Fruit fly (Drosophila melanogaster) ovary, adult (tissue): ENCODE measurements around the gene RhoGAP1A.

Experiments used
- CG17801 ChIP-seq: fragments of 200-800 bp; optimal IDR thresholded peaks from 2 replicates; lab custom pipeline; 2019; ENCODE audit warnings: missing biosample characterization, mild to moderate bottlenecking, missing genetic modification characterization, moderate library complexity; ENCODE audit not compliant: partially characterized antibody

Gene RhoGAP1A

DNA sequence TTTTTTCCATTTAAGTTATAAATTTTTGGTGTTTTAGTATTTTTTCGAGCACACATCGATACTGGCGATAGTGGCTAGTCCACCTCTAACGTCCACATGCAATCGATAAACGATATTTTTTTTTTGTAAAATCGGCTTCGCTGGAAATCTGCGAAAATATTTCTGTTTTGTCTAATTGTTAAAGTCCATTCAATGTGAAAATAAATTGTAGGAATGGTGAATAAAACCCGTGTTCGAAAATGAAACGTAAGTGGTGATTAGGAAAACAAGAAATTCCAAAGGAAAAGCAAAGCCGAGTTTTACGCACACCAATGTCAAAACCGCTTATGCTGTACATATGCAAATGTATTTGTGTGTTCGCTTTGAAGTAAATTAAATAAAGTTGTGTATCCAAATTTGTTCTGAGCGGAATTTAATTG, at the start of gene RhoGAP1A:
Gene RhoGAP1A (plus strand): TSS at position 100 of the 419 bp plus-strand sequence.
- no peak for TF ChIP-seq CG17801 (GFP tag; lab: Kevin White, UChicago)

DNA sequence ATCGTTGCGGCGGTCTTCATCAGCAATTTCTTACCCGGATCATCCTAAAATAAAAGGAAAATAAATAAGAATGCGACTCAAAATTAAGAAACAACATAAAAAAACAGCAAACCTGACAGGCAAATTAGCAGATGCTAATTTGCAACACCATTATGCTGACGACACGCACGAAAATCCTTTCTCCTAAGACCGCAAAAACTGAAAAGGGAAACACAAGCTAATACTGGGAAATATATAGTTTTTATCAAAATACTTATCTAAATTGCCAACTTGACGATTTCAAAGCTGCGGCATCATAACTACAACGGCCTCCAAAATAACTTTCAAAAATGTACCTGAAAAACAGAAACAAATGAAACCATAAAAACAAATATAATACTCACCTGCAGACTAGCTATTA, 12.2 kb upstream of the RhoGAP1A start:
- no peak for TF ChIP-seq CG17801 (GFP tag; lab: Kevin White, UChicago)

dm6 chrX:123799-124198, 3.5 kb upstream of the RhoGAP1A start:
- TF ChIP-seq CG17801 (GFP tag; lab: Kevin White, UChicago), result no peak

dm6 chrX:126614-127013, 635 bp upstream of the RhoGAP1A start, which contains the start of gene CG17636:
TSS of gene CG17636 (minus strand) at chrX:126714.
- no peak for TF ChIP-seq CG17801 (GFP tag; lab: Kevin White, UChicago)

DNA sequence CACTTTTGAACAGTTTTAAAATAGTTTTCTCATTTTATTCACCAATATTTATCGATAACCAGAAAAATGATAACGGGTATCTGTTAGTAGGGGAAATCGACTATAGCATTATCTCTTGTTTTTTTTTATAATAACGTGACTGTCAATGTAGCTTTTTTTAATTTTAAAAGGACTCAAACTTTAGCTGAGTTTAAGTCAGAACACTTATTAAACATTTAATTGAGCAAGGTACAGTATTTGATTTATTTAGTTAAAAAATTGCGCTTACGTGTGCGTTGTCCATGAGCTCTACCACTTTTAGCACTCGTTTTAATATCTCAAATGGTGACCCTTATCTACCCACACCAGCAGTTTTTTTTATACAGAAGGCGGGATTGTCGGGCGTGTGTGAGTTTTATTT, 3.3 kb downstream of the RhoGAP1A start:
- no peak for TF ChIP-seq CG17801 (GFP tag; lab: Kevin White, UChicago)

dm6 chrX:140018-140417, 12.8 kb downstream of the RhoGAP1A start, which contains the start of gene tyn:
TSS of gene tyn (plus strand) at chrX:140318.
- no peak for TF ChIP-seq CG17801 (GFP tag; lab: Kevin White, UChicago)

- TF ChIP-seq CG17801 (GFP tag; lab: Kevin White, UChicago), result peak; percentile 33
Measured at dm6 chrX:141961-142360, 14.7 kb downstream of the RhoGAP1A start.

dm6 chrX:145081-145480, 17.8 kb downstream of the RhoGAP1A start:
- TF ChIP-seq CG17801 (GFP tag; lab: Kevin White, UChicago), result no peak

DNA sequence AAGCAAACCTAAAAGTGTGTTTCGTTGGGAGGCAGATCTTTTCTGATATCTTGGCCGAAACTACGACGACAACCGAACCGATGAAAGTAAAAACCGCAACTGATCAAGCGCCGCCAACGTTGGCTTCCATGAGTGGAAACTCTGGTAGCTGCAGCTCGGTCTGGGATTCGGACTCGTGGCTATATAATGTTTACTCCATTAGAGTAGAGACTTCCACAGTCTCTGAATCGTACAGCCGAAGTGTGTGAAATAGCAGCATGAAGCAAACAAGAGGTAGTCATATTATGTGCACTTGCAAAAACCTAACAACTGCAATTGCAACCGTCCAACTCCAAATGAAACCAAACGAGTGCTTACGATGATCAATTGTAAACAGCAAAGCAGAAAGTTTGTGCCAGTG, 21.1 kb downstream of the RhoGAP1A start, which contains the start of gene CG17707:
Gene CG17707 (minus strand): TSS at position 101 of the 400 bp plus-strand sequence.
- TF ChIP-seq CG17801 (GFP tag; lab: Kevin White, UChicago), result no peak

dm6 chrX:169571-169970, 42.3 kb downstream of the RhoGAP1A start:
- TF ChIP-seq CG17801 (GFP tag; lab: Kevin White, UChicago), result no peak

DNA sequence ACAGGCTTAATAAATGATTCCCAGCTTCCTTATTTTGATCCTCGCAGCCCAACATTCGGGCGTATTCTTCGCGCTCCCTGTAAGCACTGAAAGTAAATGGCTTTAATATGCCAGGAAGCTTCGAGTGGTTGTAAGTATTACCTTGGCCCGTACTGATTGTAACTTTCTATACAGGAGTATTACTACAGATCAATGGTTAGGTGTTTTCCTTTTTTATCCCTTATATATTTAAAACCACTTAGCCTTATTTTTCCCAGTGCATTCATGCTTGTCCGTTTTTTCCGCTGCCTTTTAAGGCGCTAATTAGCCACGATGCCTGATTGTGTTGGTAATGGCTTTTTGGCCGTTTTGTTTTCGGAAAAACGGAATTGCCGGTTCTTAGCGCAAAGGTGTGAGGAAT, 46.3 kb downstream of the RhoGAP1A start:
- no peak for TF ChIP-seq CG17801 (GFP tag; lab: Kevin White, UChicago)

dm6 chrX:175542-176197, 48.4 kb downstream of the RhoGAP1A start:
- TF ChIP-seq CG17801 (GFP tag; lab: Kevin White, UChicago), result peak; percentile 65

DNA sequence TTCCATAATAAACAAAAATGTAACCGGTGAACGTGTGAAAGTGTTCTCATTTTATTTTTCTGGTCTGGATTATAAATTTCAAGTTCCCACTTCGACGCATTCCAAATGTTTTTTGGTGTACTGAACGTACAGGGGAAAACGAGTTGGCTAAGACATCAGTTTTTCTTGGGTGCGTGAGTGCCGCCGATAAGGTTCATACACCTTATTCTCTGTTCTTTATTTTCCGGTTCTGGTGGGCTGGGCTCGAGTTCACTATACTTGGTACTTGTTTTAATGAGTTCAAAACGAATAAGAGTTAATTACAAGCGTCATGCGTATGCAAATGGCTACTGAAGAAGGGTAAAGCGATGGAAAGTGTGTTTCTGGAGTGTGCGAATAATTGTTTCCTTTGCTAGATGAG, 53.2 kb downstream of the RhoGAP1A start:
- TF ChIP-seq CG17801 (GFP tag; lab: Kevin White, UChicago), result no peak
